ENCODE assay signal across 4 fruit fly cellular contexts in genomic region chr3L:8549183-8549890, dm6.
TF ChIP-seq lines count a peak whose summit lies in the region.

No protein-coding gene starts in this region.

- no peak for TF ChIP-seq CTCF in whole organism, embryonic (GFP tag; optimal IDR thresholded peaks at IDR 0.05; lab: Kevin White, UChicago)

TF ChIP-seq in whole organism, adult, 20 proteins besides CTCF, POLR2A, EP300 and RAD21:
- no peak for TF ChIP-seq pad (GFP tag; optimal IDR thresholded peaks at IDR 0.05; lab: Kevin White, UChicago)
- TF ChIP-seq CG5204 (GFP tag; optimal IDR thresholded peaks at IDR 0.05; lab: Kevin White, UChicago): no peak
- TF ChIP-seq CG11617 (GFP tag; optimal IDR thresholded peaks at IDR 0.05; lab: Kevin White, UChicago): no peak
- peak; percentile 46 for TF ChIP-seq CG14711 (tag; optimal IDR thresholded peaks at IDR 0.05; lab: Kevin White, UChicago)
- peak; percentile 97 for TF ChIP-seq tj (GFP tag; optimal IDR thresholded peaks at IDR 0.05; lab: Kevin White, UChicago)
- peak; percentile 33 for TF ChIP-seq CG7101 (tag; optimal IDR thresholded peaks at IDR 0.05; lab: Kevin White, UChicago)
- no peak for TF ChIP-seq cnc (optimal IDR thresholded peaks at IDR 0.05; lab: Kevin White, UChicago)
- peak; percentile 28 for TF ChIP-seq bab1 (GFP tag; optimal IDR thresholded peaks at IDR 0.05; lab: Kevin White, UChicago)

TF ChIP-seq in whole organism, embryonic, 481 proteins besides CTCF, POLR2A, EP300 and RAD21 (continues in another document):
- TF ChIP-seq CG3726 (GFP tag; IDR thresholded peaks at IDR 0.05; lab: Robert Waterston, UW) (no peak), CG15073 (GFP tag; optimal IDR thresholded peaks at IDR 0.05; lab: Kevin White, UChicago) (no peak), Drgx (GFP tag; IDR thresholded peaks at IDR 0.05; lab: Robert Waterston, UW) (0 out of 2 replicates have a peak, but pooled peaks have one; percentile 35), Ravus (GFP tag; IDR thresholded peaks at IDR 0.05; lab: Robert Waterston, UW) (no peak), bcd (GFP tag; optimal IDR thresholded peaks at IDR 0.05; lab: Kevin White, UChicago) (peak; percentile 8), CG7786 (GFP tag; optimal IDR thresholded peaks at IDR 0.05; lab: Kevin White, UChicago) (peak; percentile 0), CG12071 (GFP tag; optimal IDR thresholded peaks at IDR 0.05; lab: Kevin White, UChicago) (peak; percentile 42), CG14860 (GFP tag; IDR thresholded peaks at IDR 0.05; lab: Robert Waterston, UW; ENCODE audit: partially characterized antibody) (no peak), hth (optimal IDR thresholded peaks at IDR 0.05; lab: Kevin White, UChicago) (no peak), CG2889 (GFP tag; IDR thresholded peaks at IDR 0.05; lab: Robert Waterston, UW) (no peak), CG11085 (GFP tag; IDR thresholded peaks at IDR 0.05; lab: Robert Waterston, UW) (no peak), CG15269 (tag; optimal IDR thresholded peaks at IDR 0.05; lab: Kevin White, UChicago) (peak; percentile 26), lilli (GFP tag; optimal IDR thresholded peaks at IDR 0.05; lab: Kevin White, UChicago) (peak; percentile 26), CG1602 (GFP tag; optimal IDR thresholded peaks at IDR 0.05; lab: Kevin White, UChicago) (peak; percentile 37), so (GFP tag; IDR thresholded peaks at IDR 0.05; lab: Robert Waterston, UW) (no peak), tup (GFP tag; optimal IDR thresholded peaks at IDR 0.05; lab: Kevin White, UChicago) (peak; percentile 1), ttk (GFP tag; IDR thresholded peaks at IDR 0.05; lab: Robert Waterston, UW) (no peak), nmo (GFP tag; optimal IDR thresholded peaks at IDR 0.05; lab: Kevin White, UChicago) (peak; percentile 50), CG6683 (GFP tag; optimal IDR thresholded peaks at IDR 0.05; lab: Kevin White, UChicago) (no peak), pita (GFP tag; optimal IDR thresholded peaks at IDR 0.05; lab: Kevin White, UChicago) (no peak), trh (GFP tag; optimal IDR thresholded peaks at IDR 0.05; lab: Kevin White, UChicago) (no peak), Hr78 (GFP tag; optimal IDR thresholded peaks at IDR 0.05; lab: Kevin White, UChicago) (peak in 1 of 2 experiments; percentile 5), nom (GFP tag; optimal IDR thresholded peaks at IDR 0.05; lab: Kevin White, UChicago) (no peak), sima (GFP tag; optimal IDR thresholded peaks at IDR 0.05; lab: Kevin White, UChicago) (no peak), Lim3 (GFP tag; IDR thresholded peaks at IDR 0.05; lab: Robert Waterston, UW) (no peak), cwo (GFP tag; optimal IDR thresholded peaks at IDR 0.05; lab: Kevin White, UChicago) (no peak), CG6813 (GFP tag; optimal IDR thresholded peaks at IDR 0.05; lab: Kevin White, UChicago) (peak; percentile 6), onecut (GFP tag; IDR thresholded peaks at IDR 0.05; lab: Robert Waterston, UW) (peak; percentile 16; the same call in 1 of the 2 replicates), CG32772 (GFP tag; IDR thresholded peaks at IDR 0.05; lab: Robert Waterston, UW) (no peak)

TF ChIP-seq in whole organism, prepupa, 60 proteins besides CTCF, POLR2A, EP300 and RAD21 (continues in another document):
- no peak for TF ChIP-seq CG8632 (GFP tag; optimal IDR thresholded peaks at IDR 0.05; lab: Kevin White, UChicago)
- no peak for TF ChIP-seq Eip93F (GFP tag; optimal IDR thresholded peaks at IDR 0.05; lab: Kevin White, UChicago)
- no peak for TF ChIP-seq CG6854 (GFP tag; optimal IDR thresholded peaks at IDR 0.05; lab: Kevin White, UChicago)
- TF ChIP-seq fd59A (GFP tag; optimal IDR thresholded peaks at IDR 0.05; lab: Kevin White, UChicago): peak; percentile 53
- peak; percentile 61 for TF ChIP-seq CG3032 (tag; optimal IDR thresholded peaks at IDR 0.05; lab: Kevin White, UChicago)
- TF ChIP-seq Sox15 (GFP tag; optimal IDR thresholded peaks at IDR 0.05; lab: Kevin White, UChicago): no peak
- peak; percentile 10 to 45 for TF ChIP-seq salr (GFP tag; optimal IDR thresholded peaks at IDR 0.05; lab: Kevin White, UChicago)
- peak; percentile 55 for TF ChIP-seq pdm3 (GFP tag; optimal IDR thresholded peaks at IDR 0.05; lab: Kevin White, UChicago)
- TF ChIP-seq CG7368 (GFP tag; optimal IDR thresholded peaks at IDR 0.05; lab: Kevin White, UChicago): peak; percentile 29
- peak; percentile 47 for TF ChIP-seq Sox14 (GFP tag; optimal IDR thresholded peaks at IDR 0.05; lab: Kevin White, UChicago)
- peak; percentile 80 for TF ChIP-seq CG15336 (GFP tag; IDR thresholded peaks at IDR 0.05; lab: Robert Waterston, UW)
- TF ChIP-seq CG10631 (GFP tag; optimal IDR thresholded peaks at IDR 0.05; lab: Kevin White, UChicago): peak; percentile 45
- TF ChIP-seq Gug (GFP tag; IDR thresholded peaks at IDR 0.05; lab: Robert Waterston, UW): 0 out of 2 replicates have a peak, but pooled peaks have one; percentile 60
- peak; percentile 53 for TF ChIP-seq Hr4 (GFP tag; optimal IDR thresholded peaks at IDR 0.05; lab: Kevin White, UChicago)
- TF ChIP-seq Hr39 (GFP tag; optimal IDR thresholded peaks at IDR 0.05; lab: Kevin White, UChicago): no peak
- TF ChIP-seq ss (GFP tag; optimal IDR thresholded peaks at IDR 0.05; lab: Kevin White, UChicago): peak in 1 of 2 experiments; percentile 62
- TF ChIP-seq topi (GFP tag; optimal IDR thresholded peaks at IDR 0.05; lab: Kevin White, UChicago): no peak
- TF ChIP-seq CG11294 (GFP tag; IDR thresholded peaks at IDR 0.05; lab: Robert Waterston, UW): 0 out of 2 replicates have a peak, but pooled peaks have one; percentile 37
- no peak for TF ChIP-seq Blimp-1 (GFP tag; optimal IDR thresholded peaks at IDR 0.05; lab: Kevin White, UChicago)
- TF ChIP-seq Ets21C (GFP tag; optimal IDR thresholded peaks at IDR 0.05; lab: Kevin White, UChicago): no peak
- no peak for TF ChIP-seq Hr38 (GFP tag; optimal IDR thresholded peaks at IDR 0.05; lab: Kevin White, UChicago)
- TF ChIP-seq CG6163 (GFP tag; IDR thresholded peaks at IDR 0.05; lab: Robert Waterston, UW): peak; percentile 75
- TF ChIP-seq CG9139 (GFP tag; optimal IDR thresholded peaks at IDR 0.05; lab: Kevin White, UChicago): no peak
- TF ChIP-seq CG6276 (GFP tag; optimal IDR thresholded peaks at IDR 0.05; lab: Kevin White, UChicago): peak; percentile 12
- peak; percentile 22 for TF ChIP-seq CG6792 (GFP tag; optimal IDR thresholded peaks at IDR 0.05; lab: Kevin White, UChicago)
- peak; percentile 62 for TF ChIP-seq Ets96B (tag; optimal IDR thresholded peaks at IDR 0.05; lab: Kevin White, UChicago)
- TF ChIP-seq CG16779 (tag; optimal IDR thresholded peaks at IDR 0.05; lab: Kevin White, UChicago): peak; percentile 23
- no peak for TF ChIP-seq fd85E (GFP tag; optimal IDR thresholded peaks at IDR 0.05; lab: Kevin White, UChicago)
- TF ChIP-seq svp (GFP tag; lab: Kevin White, UChicago): no peak
- TF ChIP-seq CG11762 (GFP tag; optimal IDR thresholded peaks at IDR 0.05; lab: Kevin White, UChicago; ENCODE audit: insufficient read depth): no peak

TF ChIP-seq in whole organism, pupa, 21 proteins besides CTCF, POLR2A, EP300 and RAD21:
- TF ChIP-seq gl (tag; optimal IDR thresholded peaks at IDR 0.05; lab: Kevin White, UChicago): no peak
- TF ChIP-seq CG10348 (GFP tag; IDR thresholded peaks at IDR 0.05; lab: Robert Waterston, UW): no peak
- peak; percentile 58 for TF ChIP-seq Ets98B (GFP tag; IDR thresholded peaks at IDR 0.05; lab: Robert Waterston, UW)
- TF ChIP-seq CG15710 (tag; optimal IDR thresholded peaks at IDR 0.05; lab: Kevin White, UChicago): peak; percentile 66
- peak; percentile 64 for TF ChIP-seq CG9948 (tag; optimal IDR thresholded peaks at IDR 0.05; lab: Kevin White, UChicago)
- peak; percentile 62; the same call in 2 of the 3 replicates for TF ChIP-seq fd96Ca (GFP tag; IDR thresholded peaks at IDR 0.05; lab: Robert Waterston, UW)
- peak; percentile 60; the same call in 1 of the 2 replicates for TF ChIP-seq CG32121 (GFP tag; IDR thresholded peaks at IDR 0.05; lab: Robert Waterston, UW)
- peak; percentile 73 for TF ChIP-seq CG8159 (tag; optimal IDR thresholded peaks at IDR 0.05; lab: Kevin White, UChicago)
- TF ChIP-seq D1 (tag; optimal IDR thresholded peaks at IDR 0.05; lab: Kevin White, UChicago): no peak
- peak; percentile 43 for TF ChIP-seq Pif1A (GFP tag; optimal IDR thresholded peaks at IDR 0.05; lab: Kevin White, UChicago)
- peak; percentile 68 for TF ChIP-seq CG14655 (GFP tag; optimal IDR thresholded peaks at IDR 0.05; lab: Kevin White, UChicago)
- no peak for TF ChIP-seq CG12605 (GFP tag; IDR thresholded peaks at IDR 0.05; lab: Robert Waterston, UW)
- peak; percentile 56 for TF ChIP-seq CG8301 (tag; optimal IDR thresholded peaks at IDR 0.05; lab: Kevin White, UChicago)
- peak; percentile 29 for TF ChIP-seq CG34367 (tag; optimal IDR thresholded peaks at IDR 0.05; lab: Kevin White, UChicago)
- TF ChIP-seq rn (GFP tag; IDR thresholded peaks at IDR 0.05; lab: Robert Waterston, UW): no peak
- peak; percentile 41 for TF ChIP-seq Pif1B (GFP tag; optimal IDR thresholded peaks at IDR 0.05; lab: Kevin White, UChicago)
- no peak for TF ChIP-seq Snoo (tag; optimal IDR thresholded peaks at IDR 0.05; lab: Kevin White, UChicago)
- no peak for TF ChIP-seq EcR (GFP tag; optimal IDR thresholded peaks at IDR 0.05; lab: Kevin White, UChicago)
- TF ChIP-seq CG13204 (GFP tag; optimal IDR thresholded peaks at IDR 0.05; lab: Kevin White, UChicago): no peak
- peak; percentile 78 for TF ChIP-seq CG4496 (GFP tag; IDR thresholded peaks at IDR 0.05; lab: Robert Waterston, UW)
- TF ChIP-seq CG17806 (tag; optimal IDR thresholded peaks at IDR 0.05; lab: Kevin White, UChicago): peak; percentile 47
